Worm (Caenorhabditis elegans): ENCODE results near the gene mab-5.
A peak's percentile ranks its signal among the peaks of the same experiment; 100 is the strongest.

Gene mab-5

DNA sequence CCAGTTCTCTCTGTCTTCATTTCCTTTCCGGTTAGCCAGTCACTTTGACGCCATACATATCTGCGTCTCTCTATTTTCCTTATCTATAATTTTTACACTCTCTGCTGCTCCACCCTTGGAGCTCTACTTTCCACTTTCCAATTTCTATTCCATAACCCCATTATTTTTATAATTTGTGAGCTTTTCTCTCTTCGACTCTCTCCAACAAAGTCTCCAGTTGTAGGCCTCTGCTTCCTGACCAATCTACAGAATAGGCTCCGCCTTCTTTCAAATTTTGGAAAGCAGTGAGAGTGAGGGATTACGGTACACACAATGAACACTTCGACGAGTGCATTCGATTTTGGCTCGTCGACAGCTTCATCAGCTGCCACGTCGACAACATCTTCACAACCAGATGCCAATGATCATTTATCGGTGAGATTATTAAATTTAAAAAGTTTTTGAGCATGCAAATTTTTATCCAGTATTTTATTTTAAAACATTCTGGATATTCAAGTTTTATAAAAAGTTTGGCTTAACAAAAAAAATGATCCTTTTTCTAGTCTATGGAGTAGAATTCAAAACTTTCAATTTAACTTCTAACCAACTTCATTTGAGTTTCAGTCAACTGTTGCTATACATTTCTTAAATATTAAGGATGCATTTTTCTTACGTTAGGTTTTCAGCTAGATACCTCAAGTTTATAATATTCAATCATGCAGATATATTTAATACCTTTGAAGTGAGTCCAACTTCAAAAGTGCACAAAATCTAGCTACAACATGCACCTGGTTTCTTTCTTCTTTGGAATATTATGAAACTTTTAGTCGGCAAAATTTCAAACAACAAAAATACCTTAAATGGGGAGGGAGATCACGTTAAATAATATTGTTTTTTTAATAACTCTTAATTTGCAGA, 31.2 kb upstream of the mab-5 start, which contains the start of gene egl-5:
Gene egl-5, plus strand, starts transcription at position 216 of the 897 bp plus-strand sequence.
- TF ChIP-seq nhr-6 (tag; optimal IDR thresholded peaks at IDR 0.05) (peak; percentile 100), snpc-4 (tag; optimal IDR thresholded peaks at IDR 0.05) (no peak)

ce11 chrIII:7812208-7812880, 29.1 kb upstream of the mab-5 start:
- TF ChIP-seq set-16 (GFP tag; IDR thresholded peaks at IDR 0.05), result peak; percentile 91
- no peak for TF ChIP-seq F44E2.7 (GFP tag; IDR thresholded peaks at IDR 0.05)
- TF ChIP-seq spr-1 (tag; optimal IDR thresholded peaks at IDR 0.05), result no peak
- peak in 1 of 2 experiments; percentile 12 for TF ChIP-seq unc-62 (GFP tag; optimal IDR thresholded peaks at IDR 0.05 in 1 of 2)
- no peak for TF ChIP-seq unc-62 (tag; optimal IDR thresholded peaks at IDR 0.05)
- no peak for TF ChIP-seq fkh-10 (GFP tag; optimal IDR thresholded peaks at IDR 0.05)
- peak; percentile 62 for TF ChIP-seq duxl-1 (tag; optimal IDR thresholded peaks at IDR 0.05; ENCODE audit: poor library complexity)
- TF ChIP-seq nhr-77 (tag; optimal IDR thresholded peaks at IDR 0.05), result no peak

ce11 chrIII:7809033-7809432, 25.8 kb upstream of the mab-5 start:
- TF ChIP-seq ZK337.2 (GFP tag; IDR thresholded peaks at IDR 0.05), result no peak
- no peak for TF ChIP-seq gei-8 (GFP tag; optimal IDR thresholded peaks at IDR 0.05)
- TF ChIP-seq mes-2 (tag; optimal IDR thresholded peaks at IDR 0.05; ENCODE audit: poor library complexity, severe bottlenecking), result no peak
- TF ChIP-seq ceh-82 (tag; optimal IDR thresholded peaks at IDR 0.05), result no peak
- TF ChIP-seq ztf-7 (tag; optimal IDR thresholded peaks at IDR 0.05), result no peak
- no peak for TF ChIP-seq nhr-42 (GFP tag; IDR thresholded peaks at IDR 0.05)
- TF ChIP-seq ama-1 (optimal IDR thresholded peaks at IDR 0.05), result no peak
- no peak for TF ChIP-seq pha-4 (GFP tag; IDR thresholded peaks at IDR 0.05)
- TF ChIP-seq pha-4 (tag; optimal IDR thresholded peaks at IDR 0.05), result no peak
- TF ChIP-seq R02D3.7 (tag; optimal IDR thresholded peaks at IDR 0.05), result no peak
- TF ChIP-seq lin-13 (GFP tag; optimal IDR thresholded peaks at IDR 0.05), result no peak
- TF ChIP-seq nhr-11 (tag; optimal IDR thresholded peaks at IDR 0.05), result no peak

ce11 chrIII:7806947-7807346, 23.7 kb upstream of the mab-5 start:
- TF ChIP-seq hif-1 (tag; optimal IDR thresholded peaks at IDR 0.05) (no peak), fkh-10 (GFP tag; optimal IDR thresholded peaks at IDR 0.05) (no peak), daf-12 (tag; optimal IDR thresholded peaks at IDR 0.05) (no peak), ZK337.2 (GFP tag; IDR thresholded peaks at IDR 0.05) (no peak), ces-1 (GFP tag; optimal IDR thresholded peaks at IDR 0.05) (no peak)

DNA sequence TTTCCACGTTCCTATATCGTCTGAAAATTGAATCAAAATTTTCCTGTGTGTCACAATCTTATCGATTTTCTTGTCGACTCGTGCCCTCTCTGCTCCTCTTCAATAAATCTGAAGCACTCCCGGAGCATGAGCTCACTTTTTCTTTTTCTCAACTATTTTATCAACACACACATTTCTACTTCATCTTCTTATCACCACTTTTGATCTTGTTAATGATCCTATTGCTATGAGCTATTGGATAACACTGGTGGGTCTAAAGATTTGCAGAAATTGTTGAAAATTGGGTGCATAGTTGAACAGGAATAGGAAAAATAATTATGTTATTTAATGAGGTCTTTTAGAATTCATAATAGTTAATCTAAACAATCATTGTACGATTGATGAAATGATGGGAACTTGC, 22.0 kb upstream of the mab-5 start:
- TF ChIP-seq nhr-76 (tag; optimal IDR thresholded peaks at IDR 0.05) (no peak), spr-1 (tag; optimal IDR thresholded peaks at IDR 0.05) (no peak), Y5F2A.4 (GFP tag; optimal IDR thresholded peaks at IDR 0.05) (no peak), attf-4 (tag; optimal IDR thresholded peaks at IDR 0.05) (no peak), zfp-2 (tag; optimal IDR thresholded peaks at IDR 0.05) (no peak), mep-1 (tag; optimal IDR thresholded peaks at IDR 0.05) (no peak), ceh-62 (tag; optimal IDR thresholded peaks at IDR 0.05) (no peak), zip-2 (tag; optimal IDR thresholded peaks at IDR 0.05) (no peak), nhr-102 (tag; optimal IDR thresholded peaks at IDR 0.05) (no peak)
